Fruit fly (Drosophila melanogaster) whole organism, embryonic: ENCODE results near the gene CG31327.
A peak's percentile ranks its signal among the peaks of the same experiment; 100 is the strongest.

ENCODE experiments used
- ATbp ChIP-seq: fragments of 200-800 bp; sonication (Bioruptor generic); optimal IDR thresholded peaks from 2 replicates; lab custom pipeline; 2017; ENCODE audit warnings: missing biosample characterization, mild to moderate bottlenecking, missing genetic modification characterization, missing genetic modification reagents
- Asciz ChIP-seq: fragments of 200-800 bp; sonication (Bioruptor generic); optimal IDR thresholded peaks from 2 replicates; lab custom pipeline; 2017; ENCODE audit warnings: missing biosample characterization, mild to moderate bottlenecking, missing genetic modification characterization, missing genetic modification reagents
- BEAF-32 ChIP-seq: fragments of 200-800 bp; sonication (Bioruptor generic); optimal IDR thresholded peaks from 3 replicates; lab custom pipeline; 2017; ENCODE audit warnings: missing biosample characterization, missing genetic modification characterization, mild to moderate bottlenecking, moderate library complexity, missing genetic modification reagents
- CG10366 ChIP-seq: fragments of 200-800 bp; sonication (Bioruptor generic); IDR thresholded peaks from 2 replicates; pipeline ENCODE4 v1.3.6; 2022; ENCODE audit warnings: missing biosample characterization, missing genetic modification characterization
- CG10462 ChIP-seq: fragments of 200-800 bp; sonication (Bioruptor generic); optimal IDR thresholded peaks from 2 replicates; lab custom pipeline; 2016; ENCODE audit warnings: missing biosample characterization, missing genetic modification characterization
- CG12071 ChIP-seq: fragments of 200-800 bp; sonication (Bioruptor generic); optimal IDR thresholded peaks from 3 replicates; lab custom pipeline; 2018; ENCODE audit warnings: missing biosample characterization, mild to moderate bottlenecking, missing genetic modification characterization
- CG1647 ChIP-seq: fragments of 200-800 bp; sonication (Bioruptor generic); optimal IDR thresholded peaks from 3 replicates; lab custom pipeline; 2016; ENCODE audit warnings: missing biosample characterization, missing genetic modification characterization
- CG17328 ChIP-seq: fragments of 200-800 bp; sonication (Bioruptor generic); IDR thresholded peaks from 2 replicates; pipeline ENCODE4 v1.3.6; 2022; ENCODE audit warnings: missing biosample characterization, missing genetic modification characterization
- CG3847 ChIP-seq: fragments of 200-800 bp; sonication (Bioruptor generic); IDR thresholded peaks from 2 replicates; pipeline ENCODE4 v1.3.6; 2022; ENCODE audit warnings: missing biosample characterization, missing genetic modification characterization
- CG4707 ChIP-seq: fragments of 200-800 bp; sonication (Bioruptor generic); optimal IDR thresholded peaks from 2 replicates; lab custom pipeline; 2018; ENCODE audit warnings: missing biosample characterization, mild to moderate bottlenecking, missing genetic modification characterization, moderate library complexity
- CG4820 ChIP-seq: fragments of 200-800 bp; sonication (Bioruptor generic); optimal IDR thresholded peaks from 3 replicates; lab custom pipeline; 2016; ENCODE audit warnings: missing biosample characterization, missing genetic modification characterization
- CG6683 ChIP-seq: fragments of 200-800 bp; sonication (Bioruptor generic); optimal IDR thresholded peaks from 2 replicates; lab custom pipeline; 2017; ENCODE audit warnings: missing biosample characterization, mild to moderate bottlenecking, missing genetic modification characterization, missing genetic modification reagents
- CG6813 ChIP-seq: fragments of 200-800 bp; sonication (Bioruptor generic); optimal IDR thresholded peaks from 2 replicates; lab custom pipeline; 2017; ENCODE audit warnings: missing biosample characterization, missing genetic modification characterization, mild to moderate bottlenecking, moderate library complexity, missing genetic modification reagents
- Ets97D ChIP-seq: fragments of 200-800 bp; sonication (Bioruptor generic); optimal IDR thresholded peaks from 3 replicates; lab custom pipeline; 2016; ENCODE audit warnings: missing biosample characterization, missing genetic modification characterization
- HHEX ChIP-seq: fragments of 200-800 bp; sonication (Bioruptor generic); optimal IDR thresholded peaks from 3 replicates; lab custom pipeline; 2017; ENCODE audit warnings: missing biosample characterization, mild to moderate bottlenecking, missing genetic modification characterization, missing genetic modification reagents
- Hr78 ChIP-seq, 2 experiments: fragments of 200-800 bp in 1 of 2; fragments of >200 bp in 1 of 2; sonication (Bioruptor generic) in 1 of 2; optimal IDR thresholded peaks; 2 replicates each; lab custom pipeline; 2017 to 2019; ENCODE audit warnings: missing biosample characterization in 2 of 2, missing genetic modification characterization in 2 of 2, mild to moderate bottlenecking in 1 of 2, moderate library complexity in 1 of 2
- MBD-R2 ChIP-seq: fragments of 200-800 bp; sonication (Bioruptor generic); IDR thresholded peaks from 2 replicates; pipeline ENCODE4 v1.3.6; 2022; ENCODE audit warnings: missing biosample characterization, missing genetic modification characterization
- MTF-1 ChIP-seq: fragments of 200-800 bp; sonication (Bioruptor generic); optimal IDR thresholded peaks from 2 replicates; lab custom pipeline; 2018; ENCODE audit warnings: missing biosample characterization, mild to moderate bottlenecking, missing genetic modification characterization, borderline replicate concordance
- Med ChIP-seq: fragments of 200-800 bp; sonication (Bioruptor generic); peaks from one replicate; lab custom pipeline; 2016; ENCODE audit warnings: missing biosample characterization, missing genetic modification characterization, mild to moderate bottlenecking, inconsistent platforms, moderate library complexity
- Mes4 ChIP-seq: fragments of 200-800 bp; sonication (Bioruptor generic); optimal IDR thresholded peaks from 2 replicates; lab custom pipeline; 2016; ENCODE audit warnings: missing biosample characterization, missing genetic modification characterization
- NC2β ChIP-seq: fragments of 200-800 bp; sonication (Bioruptor generic); optimal IDR thresholded peaks from 2 replicates; lab custom pipeline; 2016; ENCODE audit warnings: missing biosample characterization, missing genetic modification characterization
- Nf-YC ChIP-seq: fragments of 200-800 bp; optimal IDR thresholded peaks from 3 replicates; lab custom pipeline; 2019; ENCODE audit warnings: missing biosample characterization, mild to moderate bottlenecking, missing genetic modification characterization, moderate library complexity
- Sox102F ChIP-seq: fragments of 200-800 bp; sonication (Bioruptor generic); optimal IDR thresholded peaks from 2 replicates; lab custom pipeline; 2018; ENCODE audit warnings: missing biosample characterization, mild to moderate bottlenecking, missing genetic modification characterization, moderate library complexity
- al ChIP-seq: fragments of 200-800 bp; sonication (Bioruptor generic); IDR thresholded peaks from 2 replicates; pipeline ENCODE4 v1.3.6; 2022; ENCODE audit warnings: missing biosample characterization, missing genetic modification characterization
- bab2 ChIP-seq: fragments of 200-800 bp; sonication (Bioruptor generic); optimal IDR thresholded peaks from 2 replicates; lab custom pipeline; 2016; ENCODE audit warnings: missing biosample characterization, missing genetic modification characterization
- bsh ChIP-seq, 2 experiments: fragments of 200-800 bp; sonication (Bioruptor generic); optimal IDR thresholded peaks; 2 replicates each; lab custom pipeline; 2017 to 2018; ENCODE audit warnings: mild to moderate bottlenecking in 2 of 2, missing biosample characterization in 2 of 2, missing genetic modification characterization in 2 of 2, moderate library complexity in 1 of 2
- dmrt99B ChIP-seq: fragments of 200-800 bp; sonication (Bioruptor generic); optimal IDR thresholded peaks from 2 replicates; lab custom pipeline; 2018; ENCODE audit warnings: missing biosample characterization, mild to moderate bottlenecking, missing genetic modification characterization, moderate library complexity
- eyg ChIP-seq: fragments of 200-800 bp; sonication (Bioruptor generic); optimal IDR thresholded peaks from 3 replicates; lab custom pipeline; 2016; ENCODE audit warnings: missing biosample characterization, missing genetic modification characterization
- fu2 ChIP-seq: fragments of 200-800 bp; sonication (Bioruptor generic); optimal IDR thresholded peaks from 2 replicates; lab custom pipeline; 2016; ENCODE audit warnings: missing biosample characterization, missing genetic modification characterization
- gro ChIP-seq: fragments of 200-800 bp; sonication (Bioruptor generic); optimal IDR thresholded peaks from 2 replicates; lab custom pipeline; 2016; ENCODE audit warnings: missing biosample characterization, missing genetic modification characterization
- hkb ChIP-seq, 2 experiments: fragments of 200-800 bp in 1 of 2; fragments of >200 bp in 1 of 2; sonication (Bioruptor generic) in 1 of 2; IDR thresholded peaks in 1 of 2; optimal IDR thresholded peaks in 1 of 2; 2 replicates each; pipeline versions ENCODE4 v1.3.6 to Lab custom; 2017 to 2022; ENCODE audit warnings: missing biosample characterization in 1 of 2, missing genetic modification characterization in 1 of 2
- jumu ChIP-seq: fragments of 200-800 bp; sonication (Bioruptor generic); optimal IDR thresholded peaks from 3 replicates; lab custom pipeline; 2016; ENCODE audit warnings: missing biosample characterization, missing genetic modification characterization
- klu ChIP-seq: fragments of 200-800 bp; sonication (Bioruptor generic); IDR thresholded peaks from 2 replicates; pipeline ENCODE4 v1.3.6; 2022; ENCODE audit warnings: missing biosample characterization, missing genetic modification characterization
- lab ChIP-seq: fragments of 200-800 bp; sonication (Bioruptor generic); optimal IDR thresholded peaks from 3 replicates; lab custom pipeline; 2017; ENCODE audit warnings: missing biosample characterization, missing genetic modification characterization, mild to moderate bottlenecking, moderate library complexity, missing genetic modification reagents
- sens ChIP-seq: fragments of 200-800 bp; sonication (Bioruptor generic); peaks from one replicate; lab custom pipeline; 2016; ENCODE audit warnings: missing biosample characterization, missing genetic modification characterization
- slou ChIP-seq: fragments of 200-800 bp; sonication (Bioruptor generic); optimal IDR thresholded peaks from 3 replicates; lab custom pipeline; 2016; ENCODE audit warnings: missing biosample characterization, missing genetic modification characterization
- stwl ChIP-seq: fragments of 200-800 bp; sonication (Bioruptor generic); optimal IDR thresholded peaks from 3 replicates; lab custom pipeline; 2018; ENCODE audit warnings: missing biosample characterization, mild to moderate bottlenecking, missing genetic modification characterization, moderate library complexity
- tap ChIP-seq: fragments of 200-800 bp; optimal IDR thresholded peaks from 3 replicates; lab custom pipeline; 2019; ENCODE audit warnings: missing biosample characterization, mild to moderate bottlenecking, missing genetic modification characterization, moderate library complexity
- usp ChIP-seq: fragments of >200 bp; optimal IDR thresholded peaks from 2 replicates; lab custom pipeline; 2017; ENCODE audit warnings: missing biosample characterization, missing genetic modification characterization
- wek ChIP-seq: fragments of 200-800 bp; sonication (Bioruptor generic); optimal IDR thresholded peaks from 3 replicates; lab custom pipeline; 2018; ENCODE audit warnings: missing biosample characterization, mild to moderate bottlenecking, missing genetic modification characterization, moderate library complexity

Gene CG31327

DNA sequence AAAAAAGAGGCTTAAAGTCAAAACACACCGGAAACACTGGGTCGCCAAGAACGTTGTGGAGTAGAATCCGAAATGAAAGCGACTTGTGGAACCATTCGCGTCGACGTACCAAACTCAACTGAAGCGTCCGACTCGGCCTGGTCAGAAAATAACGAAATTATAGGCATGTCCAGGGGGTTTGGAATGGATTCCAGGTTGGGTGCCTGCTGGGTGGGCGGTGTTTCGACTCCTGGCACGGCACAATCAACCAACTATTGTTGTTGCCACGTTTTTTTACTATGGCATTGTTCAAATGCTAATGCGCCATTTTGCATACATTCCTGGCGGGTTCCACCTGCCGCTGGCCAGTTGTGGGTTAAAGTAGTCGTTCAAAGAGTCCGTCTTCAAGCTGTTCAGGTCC, 41.7 kb downstream of the CG31327 start, which contains the start of gene Kif19A:
Kif19A (minus strand) TSS at position 101 of the 400 bp plus-strand sequence.
- no peak for TF ChIP-seq fu2
- TF ChIP-seq Med, result peak; percentile 19
- TF ChIP-seq CG17328 (GFP tag; lab: Robert Waterston, UW), result no peak
- no peak for TF ChIP-seq stwl (tag; lab: Kevin White, UChicago)
- TF ChIP-seq, all 482 proteins: peak for 1

DNA sequence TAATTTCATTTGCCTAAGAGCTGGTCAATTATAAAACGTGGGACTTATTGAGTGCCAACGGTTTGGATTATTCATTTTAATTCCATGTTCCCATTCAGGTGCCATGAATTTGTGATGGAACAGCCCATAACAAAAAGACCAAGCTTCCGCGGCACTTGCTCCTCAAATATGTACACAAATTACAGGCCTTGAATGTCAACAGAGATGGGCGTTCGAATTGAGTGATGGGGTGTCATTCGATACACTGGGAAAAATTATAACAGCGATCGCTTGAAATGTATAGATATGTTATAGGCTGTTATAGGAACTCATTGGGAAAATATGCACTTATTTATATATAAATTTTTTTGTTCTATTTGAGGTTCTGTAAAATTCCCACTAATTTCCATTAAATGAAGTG, 44.0 kb downstream of the CG31327 start:
- TF ChIP-seq Sox102F (GFP tag; lab: Kevin White, UChicago) (peak; percentile 24), BEAF-32 (GFP tag; lab: Kevin White, UChicago) (no peak), Asciz (GFP tag; lab: Kevin White, UChicago) (peak; percentile 42), bab2 (GFP tag; lab: Kevin White, UChicago) (peak; percentile 10), hkb (optimal IDR thresholded peaks at IDR 0.05; lab: Kevin White, UChicago) (no peak), hkb (GFP tag; IDR thresholded peaks at IDR 0.05; lab: Robert Waterston, UW) (0 out of 2 replicates have a peak, but pooled peaks have one; percentile 18), klu (GFP tag; lab: Robert Waterston, UW) (no peak), CG6813 (GFP tag; lab: Kevin White, UChicago) (peak; percentile 22), Med (peak; percentile 57), bsh (GFP tag; optimal IDR thresholded peaks at IDR 0.05; lab: Kevin White, UChicago) (peak in 1 of 2 experiments; percentile 3), sens (peak; percentile 80), slou (no peak), ATbp (GFP tag; lab: Kevin White, UChicago) (peak; percentile 44), Nf-YC (tag; lab: Kevin White, UChicago) (no peak), CG4707 (peak; percentile 2), stwl (tag; lab: Kevin White, UChicago) (no peak), lab (peak; percentile 24), dmrt99B (tag; lab: Kevin White, UChicago) (peak; percentile 21), Hr78 (GFP tag; optimal IDR thresholded peaks at IDR 0.05; lab: Kevin White, UChicago) (peak in 1 of 2 experiments; percentile 18), tap (tag; lab: Kevin White, UChicago) (peak; percentile 36)

DNA sequence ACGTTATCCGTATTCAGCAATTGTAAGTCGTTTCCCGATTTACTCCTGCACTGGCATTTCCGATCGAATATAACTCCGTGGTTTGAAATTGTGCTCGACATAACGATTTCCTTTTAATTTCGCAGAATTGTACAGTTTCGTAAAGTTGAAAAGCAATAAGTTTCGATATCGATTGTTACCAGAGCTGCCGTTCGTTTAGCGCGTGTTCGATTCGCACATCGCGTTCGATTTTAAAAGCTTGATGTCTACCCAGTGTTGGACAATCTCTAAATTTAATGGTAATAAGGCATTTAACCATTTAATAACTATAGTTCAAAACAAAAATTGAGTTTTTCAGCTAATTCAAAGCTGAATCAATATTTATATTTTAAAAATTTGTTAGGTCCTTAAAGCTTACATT, 48.0 kb downstream of the CG31327 start, which contains the start of gene CG14357:
CG14357 (minus strand) TSS at position 101 of the 400 bp plus-strand sequence.
- peak; percentile 17 for TF ChIP-seq stwl (tag; lab: Kevin White, UChicago)
- TF ChIP-seq Ets97D (GFP tag; lab: Kevin White, UChicago), result no peak
- TF ChIP-seq CG6683 (GFP tag; lab: Kevin White, UChicago), result no peak
- TF ChIP-seq HHEX (GFP tag; lab: Kevin White, UChicago), result no peak
- TF ChIP-seq eyg (GFP tag; lab: Kevin White, UChicago), result no peak
- no peak for TF ChIP-seq Mes4 (GFP tag; lab: Kevin White, UChicago)

DNA sequence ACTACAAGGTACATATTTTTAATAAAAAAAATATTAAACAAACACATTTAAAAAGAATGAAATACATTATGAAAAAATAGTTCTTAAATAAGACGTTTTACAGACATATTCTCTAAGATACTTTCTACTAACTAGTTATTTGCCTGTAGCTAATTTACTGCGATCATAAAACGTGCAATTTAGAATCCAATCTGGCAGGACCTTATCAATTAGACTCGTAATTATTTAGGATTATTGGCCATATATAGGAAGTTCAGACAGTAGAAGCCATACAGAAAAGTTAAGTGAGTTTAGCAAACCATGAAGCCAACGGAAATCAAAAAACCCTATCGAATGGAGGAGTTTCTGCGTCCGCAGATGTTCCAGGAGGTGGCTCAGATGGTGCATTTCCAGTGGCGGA, 50.9 kb downstream of the CG31327 start, which contains the start of gene Or88a:
Or88a (plus strand) TSS at position 301 of the 400 bp plus-strand sequence.
- TF ChIP-seq CG1647 (GFP tag; lab: Kevin White, UChicago), result no peak
- TF ChIP-seq gro (GFP tag; lab: Kevin White, UChicago), result no peak
- no peak for TF ChIP-seq Sox102F (GFP tag; lab: Kevin White, UChicago)
- TF ChIP-seq MTF-1 (GFP tag; lab: Kevin White, UChicago), result no peak
- TF ChIP-seq wek, result no peak
- TF ChIP-seq CG12071 (GFP tag; lab: Kevin White, UChicago), result no peak
- TF ChIP-seq CG4820 (GFP tag; lab: Kevin White, UChicago), result no peak
- no peak for TF ChIP-seq jumu
- no peak for TF ChIP-seq usp (GFP tag; lab: Kevin White, UChicago)
- TF ChIP-seq MBD-R2 (GFP tag; lab: Robert Waterston, UW), result no peak
- no peak for TF ChIP-seq al
- TF ChIP-seq NC2β (GFP tag; lab: Kevin White, UChicago), result no peak
- no peak for TF ChIP-seq Ets97D (GFP tag; lab: Kevin White, UChicago)
- TF ChIP-seq CG10366, result no peak
- no peak for TF ChIP-seq CG10462 (GFP tag; lab: Kevin White, UChicago)
- TF ChIP-seq CG3847 (GFP tag; lab: Robert Waterston, UW), result no peak
